Fruit fly (Drosophila melanogaster) whole organism, pupa: ENCODE measurements around the gene CG12035.

Experiments
- CG13204 ChIP-seq: fragments of 200-800 bp; sonication (Bioruptor generic); optimal IDR thresholded peaks from 2 replicates; lab custom pipeline; 2018; ENCODE audit warnings: missing biosample characterization, mild to moderate bottlenecking, missing genetic modification characterization, moderate library complexity
- CG14655 ChIP-seq: fragments of 200-800 bp; sonication (Bioruptor generic); optimal IDR thresholded peaks from 3 replicates; lab custom pipeline; 2017; ENCODE audit warnings: mild to moderate bottlenecking, missing biosample characterization, missing genetic modification reagents, missing genetic modification characterization
- CG15710 ChIP-seq: fragments of 200-800 bp; sonication (Bioruptor generic); optimal IDR thresholded peaks from 2 replicates; lab custom pipeline; 2018; ENCODE audit warnings: missing biosample characterization, mild to moderate bottlenecking, missing genetic modification characterization, moderate library complexity
- CG32121 ChIP-seq: fragments of 200-800 bp; sonication (Bioruptor generic); IDR thresholded peaks from 2 replicates; pipeline ENCODE4 v1.3.6; 2022; ENCODE audit warnings: missing biosample characterization, missing genetic modification characterization
- CG8159 ChIP-seq: fragments of 200-800 bp; sonication (Bioruptor generic); optimal IDR thresholded peaks from 3 replicates; lab custom pipeline; 2018; ENCODE audit warnings: missing biosample characterization, mild to moderate bottlenecking, missing genetic modification characterization, moderate library complexity
- CG8301 ChIP-seq: fragments of 200-800 bp; sonication (Bioruptor generic); optimal IDR thresholded peaks from 2 replicates; lab custom pipeline; 2018; ENCODE audit warnings: missing biosample characterization, mild to moderate bottlenecking, missing genetic modification characterization
- CG9948 ChIP-seq: fragments of 200-800 bp; sonication (Bioruptor generic); optimal IDR thresholded peaks from 2 replicates; lab custom pipeline; 2018; ENCODE audit warnings: missing biosample characterization, mild to moderate bottlenecking, missing genetic modification characterization, moderate library complexity
- Ets98B ChIP-seq: fragments of 200-800 bp; sonication (Bioruptor generic); IDR thresholded peaks from 2 replicates; pipeline ENCODE4 v1.3.6; 2022; ENCODE audit warnings: missing biosample characterization, missing genetic modification characterization
- Snoo ChIP-seq: fragments of 200-800 bp; sonication (Bioruptor generic); optimal IDR thresholded peaks from 3 replicates; lab custom pipeline; 2017; ENCODE audit warnings: missing biosample characterization, mild to moderate bottlenecking, missing genetic modification characterization, inconsistent platforms
- rn ChIP-seq: fragments of 200-800 bp; sonication (Bioruptor generic); IDR thresholded peaks from 2 replicates; pipeline ENCODE4 v1.3.6; 2022; ENCODE audit warnings: missing biosample characterization, missing genetic modification characterization

DNA sequence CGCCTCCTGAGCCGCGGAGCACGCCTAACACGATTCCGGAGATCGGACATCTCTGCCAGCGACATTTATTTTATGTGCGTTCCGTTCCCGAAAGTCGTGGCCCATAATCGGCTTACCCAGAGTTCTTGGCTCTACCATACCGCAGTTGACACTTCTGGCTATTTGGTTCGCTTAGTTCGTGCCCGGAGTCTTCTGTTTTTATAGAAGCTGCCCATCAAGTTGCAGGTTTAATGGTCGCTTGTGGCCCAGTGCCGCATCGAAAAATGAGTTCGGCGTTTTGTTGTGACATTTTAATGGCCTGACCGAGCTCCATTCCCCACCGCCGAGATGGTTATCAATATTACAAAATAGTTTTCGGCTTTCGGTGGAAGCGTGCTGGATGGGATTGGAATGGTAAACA is 48.0 kb upstream of the CG12035 start:
- TF ChIP-seq CG14655 (no peak), rn (GFP tag; lab: Robert Waterston, UW) (no peak), CG8301 (tag; lab: Kevin White, UChicago) (no peak), CG8159 (tag; lab: Kevin White, UChicago) (no peak), CG32121 (GFP tag; lab: Robert Waterston, UW) (no peak), CG15710 (tag; lab: Kevin White, UChicago) (no peak), Snoo (tag; lab: Kevin White, UChicago) (no peak), CG9948 (tag; lab: Kevin White, UChicago) (no peak), CG13204 (no peak), Ets98B (GFP tag; lab: Robert Waterston, UW) (no peak)
